Fruit fly (Drosophila melanogaster): ENCODE measurements around the gene CG13004.
A peak's percentile ranks its signal among the peaks of the same experiment; 100 is the strongest.

Gene CG13004

DNA sequence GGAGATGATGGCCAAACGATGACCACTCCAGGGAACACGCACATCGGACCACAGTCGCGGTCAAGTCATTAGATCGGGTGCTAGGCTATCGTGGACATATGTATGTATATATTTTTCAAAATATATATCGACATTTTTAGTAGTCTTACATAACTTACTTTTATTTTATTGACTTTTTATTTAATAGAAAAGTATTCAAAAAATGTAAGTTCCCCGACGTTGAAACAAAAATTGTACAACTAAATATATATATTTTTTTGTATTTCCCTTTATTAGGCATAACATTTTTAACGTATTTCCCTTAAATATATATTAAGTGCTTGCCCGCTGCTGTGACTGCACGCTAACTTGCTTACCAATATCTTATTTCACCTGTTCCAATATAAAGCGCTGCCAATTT, 20.2 kb downstream of the CG13004 start (continued):
- no peak for TF ChIP-seq CG33213 (GFP tag; optimal IDR thresholded peaks at IDR 0.05)
- TF ChIP-seq CG4707 (GFP tag; optimal IDR thresholded peaks at IDR 0.05), result no peak
- no peak for TF ChIP-seq NFAT (GFP tag; IDR thresholded peaks at IDR 0.05)
- TF ChIP-seq CG34376 (GFP tag; optimal IDR thresholded peaks at IDR 0.05), result no peak
- TF ChIP-seq CG7556 (GFP tag; optimal IDR thresholded peaks at IDR 0.05), result peak; percentile 3
- TF ChIP-seq CG14965 (GFP tag; optimal IDR thresholded peaks at IDR 0.05; ENCODE audit: borderline replicate concordance), result no peak
- no peak for TF ChIP-seq CG18619 (GFP tag; optimal IDR thresholded peaks at IDR 0.05)
- peak; percentile 26; the same call in 1 of the 3 replicates for TF ChIP-seq croc (GFP tag; conservative IDR thresholded peaks at IDR 0.05)
- no peak for TF ChIP-seq CG3726 (GFP tag; IDR thresholded peaks at IDR 0.05)
- TF ChIP-seq esg (GFP tag; conservative IDR thresholded peaks at IDR 0.05), result no peak
- TF ChIP-seq ase (GFP tag; IDR thresholded peaks at IDR 0.05), result no peak
- peak; percentile 11 for TF ChIP-seq CG30403 (GFP tag; optimal IDR thresholded peaks at IDR 0.05)
- no peak for TF ChIP-seq CG8359 (GFP tag; optimal IDR thresholded peaks at IDR 0.05; ENCODE audit: borderline replicate concordance)
- no peak for TF ChIP-seq Kr (GFP tag; optimal IDR thresholded peaks at IDR 0.05)
- TF ChIP-seq Blimp-1 (GFP tag; optimal IDR thresholded peaks at IDR 0.05), result peak; percentile 21
- TF ChIP-seq CG10543 (GFP tag; optimal IDR thresholded peaks at IDR 0.05), result no peak
- TF ChIP-seq Doc3 (GFP tag; IDR thresholded peaks at IDR 0.05; ENCODE audit: partially characterized antibody), result no peak
- TF ChIP-seq CG1647 (GFP tag; optimal IDR thresholded peaks at IDR 0.05), result no peak
- TF ChIP-seq Taf1 (GFP tag; IDR thresholded peaks at IDR 0.05), result no peak
- no peak for TF ChIP-seq CG31224 (GFP tag; IDR thresholded peaks at IDR 0.05)
- peak; percentile 35; the same call in 1 of the 2 replicates for TF ChIP-seq CG14441 (GFP tag; IDR thresholded peaks at IDR 0.05)
- TF ChIP-seq D19B (GFP tag; optimal IDR thresholded peaks at IDR 0.05), result no peak
- no peak for TF ChIP-seq CoRest (tag; optimal IDR thresholded peaks at IDR 0.05)
- no peak for TF ChIP-seq MBD-R2 (GFP tag; IDR thresholded peaks at IDR 0.05)
- TF ChIP-seq sc (optimal IDR thresholded peaks at IDR 0.05), result no peak
- TF ChIP-seq sc (GFP tag; optimal IDR thresholded peaks at IDR 0.05), result no peak
- TF ChIP-seq Hsf (GFP tag; optimal IDR thresholded peaks at IDR 0.05), result no peak
- no peak for TF ChIP-seq Bgb (GFP tag; IDR thresholded peaks at IDR 0.05; ENCODE audit: partially characterized antibody)
- no peak for TF ChIP-seq exex (tag; optimal IDR thresholded peaks at IDR 0.05)
- TF ChIP-seq Aef1 (GFP tag; IDR thresholded peaks at IDR 0.05), result no peak
- TF ChIP-seq C15 (GFP tag; IDR thresholded peaks at IDR 0.05), result no peak
- peak in 1 of 2 experiments; percentile 53 for TF ChIP-seq Hr51 (GFP tag; optimal IDR thresholded peaks at IDR 0.05)
- TF ChIP-seq CG10267 (tag; optimal IDR thresholded peaks at IDR 0.05), result no peak
- TF ChIP-seq Sry-δ (GFP tag; optimal IDR thresholded peaks at IDR 0.05), result no peak
- no peak for TF ChIP-seq CG31388 (GFP tag; optimal IDR thresholded peaks at IDR 0.05)
- no peak for TF ChIP-seq jumu (GFP tag; optimal IDR thresholded peaks at IDR 0.05)
- TF ChIP-seq Awh (GFP tag; IDR thresholded peaks at IDR 0.05), result no peak
- no peak for TF ChIP-seq amos (GFP tag; IDR thresholded peaks at IDR 0.05; ENCODE audit: partially characterized antibody)
- TF ChIP-seq Lhr (GFP tag; optimal IDR thresholded peaks at IDR 0.05), result no peak
- TF ChIP-seq CG4282 (GFP tag; optimal IDR thresholded peaks at IDR 0.05), result no peak
- TF ChIP-seq zfh1 (GFP tag; IDR thresholded peaks at IDR 0.05), result 0 out of 3 replicates have a peak, but pooled peaks have one; percentile 13
- TF ChIP-seq Side (GFP tag; optimal IDR thresholded peaks at IDR 0.05), result no peak
- TF ChIP-seq NC2β (GFP tag; optimal IDR thresholded peaks at IDR 0.05), result no peak
- peak; percentile 24 for TF ChIP-seq lab (GFP tag; optimal IDR thresholded peaks at IDR 0.05)
- no peak for TF ChIP-seq CG13287 (GFP tag; IDR thresholded peaks at IDR 0.05; ENCODE audit: partially characterized antibody)
- TF ChIP-seq aop (GFP tag; IDR thresholded peaks at IDR 0.05), result no peak
- no peak for TF ChIP-seq CG5245 (GFP tag; optimal IDR thresholded peaks at IDR 0.05)
- no peak for TF ChIP-seq usp (GFP tag; optimal IDR thresholded peaks at IDR 0.05)
- TF ChIP-seq dati (GFP tag; IDR thresholded peaks at IDR 0.05), result no peak
- TF ChIP-seq insv (GFP tag; optimal IDR thresholded peaks at IDR 0.05), result no peak
- no peak for TF ChIP-seq CG12219 (GFP tag; optimal IDR thresholded peaks at IDR 0.05)
- no peak for TF ChIP-seq chn (GFP tag; optimal IDR thresholded peaks at IDR 0.05)

Data from whole organism, embryonic.